Worm (Caenorhabditis elegans) whole organism, L1 larva: ENCODE measurements around the gene C27B7.9.

Experiments
- C04F5.9 ChIP-seq: sonication (generic microtip); optimal IDR thresholded peaks from 2 replicates; lab custom pipeline; 2016; ENCODE audit warnings: missing genetic modification characterization, missing compliant biosample characterization
- C16A3.4 ChIP-seq: fragments of 150-350 bp; optimal IDR thresholded peaks from 2 replicates; lab custom pipeline; 2014; ENCODE audit warnings: missing biosample characterization, missing genetic modification characterization
- alr-1 ChIP-seq: fragments of 200-800 bp; sonication (Bioruptor generic); optimal IDR thresholded peaks from 2 replicates; lab custom pipeline; 2018; ENCODE audit warnings: borderline replicate concordance, mild to moderate bottlenecking, missing genetic modification characterization, missing compliant biosample characterization
- blmp-1 ChIP-seq: fragments of 150-350 bp; optimal IDR thresholded peaks from 2 replicates; lab custom pipeline; 2014; ENCODE audit warnings: missing biosample characterization, missing genetic modification characterization
- ceh-63 ChIP-seq: fragments of 200-800 bp; sonication (Bioruptor generic); optimal IDR thresholded peaks from 2 replicates; lab custom pipeline; 2018; ENCODE audit warnings: mild to moderate bottlenecking, missing genetic modification characterization, missing compliant biosample characterization
- ceh-8 ChIP-seq: fragments of 200-800 bp; sonication (Bioruptor generic); optimal IDR thresholded peaks from 2 replicates; lab custom pipeline; 2018; ENCODE audit warnings: mild to moderate bottlenecking, missing genetic modification characterization, moderate library complexity, missing compliant biosample characterization
- ceh-82 ChIP-seq, 3 experiments: fragments of 150-350 bp in 1 of 3; sonication (generic microtip) in 2 of 3; optimal IDR thresholded peaks; 2 replicates each; lab custom pipeline; 2014 to 2017; ENCODE audit warnings: missing biosample characterization in 3 of 3, missing genetic modification characterization in 3 of 3
- ceh-88 ChIP-seq: fragments of 200-800 bp; sonication (Bioruptor generic); IDR thresholded peaks from 2 replicates; pipeline ENCODE4 v1.3.6; 2022; ENCODE audit warnings: missing genetic modification characterization, missing compliant biosample characterization
- ceh-90 ChIP-seq: sonication (generic microtip); optimal IDR thresholded peaks from 2 replicates; lab custom pipeline; 2016; ENCODE audit warnings: missing genetic modification characterization, missing compliant biosample characterization
- ces-1 ChIP-seq: fragments of 150-350 bp; optimal IDR thresholded peaks from 2 replicates; lab custom pipeline; 2014; ENCODE audit warnings: missing biosample characterization, missing genetic modification reagents, missing genetic modification characterization
- dpl-1 ChIP-seq, 3 experiments: fragments of 150-350 bp in 2 of 3; sonication (generic microtip) in 1 of 3; optimal IDR thresholded peaks; 2 replicates each; lab custom pipeline; 2014 to 2017; ENCODE audit warnings: missing biosample characterization in 3 of 3, missing genetic modification characterization in 3 of 3, missing genetic modification reagents in 3 of 3
- dsc-1 ChIP-seq: sonication (generic microtip); optimal IDR thresholded peaks from 2 replicates; lab custom pipeline; 2016; ENCODE audit warnings: mild to moderate bottlenecking, missing genetic modification characterization, missing compliant biosample characterization
- efl-1 ChIP-seq, 4 experiments: fragments of 150-350 bp; optimal IDR thresholded peaks in 3 of 4; peaks in 1 of 4; 1 replicate in 1 of 4; 2 replicates in 3 of 4; lab custom pipeline; 2014; ENCODE audit warnings: missing biosample characterization in 2 of 4, missing genetic modification characterization in 2 of 4, missing genetic modification reagents in 2 of 4
- efl-3 ChIP-seq: fragments of 200-800 bp; sonication (Bioruptor generic); optimal IDR thresholded peaks from 2 replicates; lab custom pipeline; 2018; ENCODE audit warnings: mild to moderate bottlenecking, missing genetic modification characterization, missing compliant biosample characterization
- egl-13 ChIP-seq: sonication (generic microtip); optimal IDR thresholded peaks from 2 replicates; lab custom pipeline; 2016; ENCODE audit warnings: missing genotype, missing genetic modification reagents, missing genetic modification characterization, missing compliant biosample characterization
- egl-27 ChIP-seq, 2 experiments: fragments of 150-350 bp in 1 of 2; sonication (generic microtip); optimal IDR thresholded peaks; 3 replicates each; lab custom pipeline; 2017 to 2018; ENCODE audit warnings: missing biosample characterization in 2 of 2, missing genetic modification characterization in 2 of 2, missing genetic modification reagents in 2 of 2
- elt-2 ChIP-seq: sonication (generic microtip); optimal IDR thresholded peaks from 2 replicates; lab custom pipeline; 2016; ENCODE audit warnings: missing genetic modification characterization, mild to moderate bottlenecking, inconsistent platforms, missing compliant biosample characterization, missing genetic modification reagents
- ets-5 ChIP-seq: fragments of 200-800 bp; sonication (Bioruptor generic); IDR thresholded peaks from 2 replicates; pipeline ENCODE4 v1.3.6; 2022; ENCODE audit warnings: missing genetic modification characterization, missing compliant biosample characterization
- fkh-10 ChIP-seq: sonication (generic microtip); optimal IDR thresholded peaks from 2 replicates; lab custom pipeline; 2017; ENCODE audit warnings: missing biosample characterization, missing genetic modification reagents, missing genetic modification characterization
- fkh-4 ChIP-seq: sonication (generic microtip); optimal IDR thresholded peaks from 2 replicates; lab custom pipeline; 2016; ENCODE audit warnings: missing compliant biosample characterization, missing genetic modification characterization, borderline replicate concordance
- fos-1 ChIP-seq: fragments of 150-350 bp; optimal IDR thresholded peaks from 2 replicates; lab custom pipeline; 2014; ENCODE audit warnings: missing biosample characterization, missing genetic modification characterization
- grh-1 ChIP-seq: fragments of 200-800 bp; sonication (Bioruptor generic); IDR thresholded peaks from 2 replicates; pipeline ENCODE4 v1.3.6; 2022; ENCODE audit warnings: missing genetic modification reagents, missing genetic modification characterization, missing compliant biosample characterization
- hlh-4 ChIP-seq: sonication (generic microtip); optimal IDR thresholded peaks from 2 replicates; lab custom pipeline; 2016; ENCODE audit warnings: mild to moderate bottlenecking, missing genetic modification characterization, missing compliant biosample characterization
- jun-1 ChIP-seq: fragments of 150-350 bp; optimal IDR thresholded peaks from 2 replicates; lab custom pipeline; 2014; ENCODE audit warnings: missing biosample characterization, missing genetic modification reagents, missing genetic modification characterization
- lin-13 ChIP-seq: fragments of 150-350 bp; optimal IDR thresholded peaks from 2 replicates; lab custom pipeline; 2014; ENCODE audit warnings: missing biosample characterization, missing genetic modification reagents, missing genetic modification characterization
- lin-14 ChIP-seq: fragments of 200-800 bp; sonication (Bioruptor generic); optimal IDR thresholded peaks from 2 replicates; lab custom pipeline; 2018; ENCODE audit warnings: mild to moderate bottlenecking, missing genetic modification characterization, moderate library complexity, missing compliant biosample characterization
- lin-15B ChIP-seq: fragments of 150-350 bp; sonication (generic microtip); optimal IDR thresholded peaks from 3 replicates; lab custom pipeline; 2014; ENCODE audit warnings: missing biosample characterization, missing genetic modification characterization
- lir-3 ChIP-seq: sonication (generic microtip); optimal IDR thresholded peaks from 2 replicates; lab custom pipeline; 2016; ENCODE audit warnings: mild to moderate bottlenecking, missing genetic modification characterization, moderate library complexity, missing compliant biosample characterization; ENCODE audit not compliant: poor library complexity
- lsy-2 ChIP-seq, 2 experiments: fragments of 150-350 bp; optimal IDR thresholded peaks; 2 replicates each; lab custom pipeline; 2014; ENCODE audit warnings: missing biosample characterization in 2 of 2, missing genetic modification characterization in 2 of 2
- mab-9 ChIP-seq: fragments of 200-800 bp; sonication (Bioruptor generic); IDR thresholded peaks from 2 replicates; pipeline ENCODE4 v1.3.6; 2022; ENCODE audit warnings: missing genetic modification reagents, missing genetic modification characterization, missing compliant biosample characterization
- mdl-1 ChIP-seq, 2 experiments: fragments of 150-350 bp; optimal IDR thresholded peaks; 2 replicates each; lab custom pipeline; 2014 to 2017; ENCODE audit warnings: missing biosample characterization in 2 of 2, missing genetic modification characterization in 2 of 2, inconsistent platforms in 1 of 2
- nhr-19 ChIP-seq: fragments of 200-800 bp; sonication (Bioruptor generic); conservative IDR thresholded peaks from 2 replicates; pipeline ENCODE4 v1.3.6; 2022; ENCODE audit warnings: missing genetic modification characterization, missing compliant biosample characterization
- nhr-237 ChIP-seq: fragments of 150-350 bp; optimal IDR thresholded peaks from 2 replicates; lab custom pipeline; 2014; ENCODE audit warnings: missing biosample characterization, missing genetic modification characterization
- nhr-28 ChIP-seq: fragments of 150-350 bp; optimal IDR thresholded peaks from 2 replicates; lab custom pipeline; 2014; ENCODE audit warnings: missing biosample characterization, missing genetic modification characterization
- nhr-47 ChIP-seq: sonication (generic microtip); optimal IDR thresholded peaks from 2 replicates; lab custom pipeline; 2016; ENCODE audit warnings: mild to moderate bottlenecking, missing genetic modification characterization, moderate library complexity, missing compliant biosample characterization
- nhr-71 ChIP-seq: sonication (generic microtip); optimal IDR thresholded peaks from 2 replicates; lab custom pipeline; 2016; ENCODE audit warnings: mild to moderate bottlenecking, missing genetic modification characterization, moderate library complexity, missing compliant biosample characterization
- nhr-76 ChIP-seq: sonication (generic microtip); optimal IDR thresholded peaks from 2 replicates; lab custom pipeline; 2017; ENCODE audit warnings: missing biosample characterization, missing genetic modification characterization
- nhr-84 ChIP-seq: sonication (generic microtip); optimal IDR thresholded peaks from 2 replicates; lab custom pipeline; 2017; ENCODE audit warnings: missing biosample characterization, missing genetic modification characterization
- skn-1 ChIP-seq: fragments of 150-350 bp; optimal IDR thresholded peaks from 2 replicates; lab custom pipeline; 2014; ENCODE audit warnings: missing biosample characterization, missing genetic modification characterization
- snpc-4 ChIP-seq: fragments of 150-350 bp; optimal IDR thresholded peaks from 2 replicates; lab custom pipeline; 2014; ENCODE audit warnings: missing biosample characterization, missing genetic modification characterization
- snu-23 ChIP-seq: sonication (generic microtip); optimal IDR thresholded peaks from 2 replicates; lab custom pipeline; 2016; ENCODE audit warnings: missing genetic modification characterization, missing compliant biosample characterization
- sptf-1 ChIP-seq: fragments of 150-350 bp; optimal IDR thresholded peaks from 2 replicates; lab custom pipeline; 2014; ENCODE audit warnings: missing biosample characterization, missing genetic modification characterization
- tbx-2 ChIP-seq: sonication (generic microtip); optimal IDR thresholded peaks from 2 replicates; lab custom pipeline; 2016; ENCODE audit warnings: missing genetic modification characterization, missing compliant biosample characterization
- tlp-1 ChIP-seq: fragments of 150-350 bp; optimal IDR thresholded peaks from 2 replicates; lab custom pipeline; 2014; ENCODE audit warnings: missing biosample characterization, missing genetic modification characterization
- unc-130 ChIP-seq: fragments of 150-350 bp; optimal IDR thresholded peaks from 2 replicates; lab custom pipeline; 2017; ENCODE audit warnings: missing biosample characterization, missing genetic modification characterization, inconsistent platforms
- unc-30 ChIP-seq: sonication (generic microtip); optimal IDR thresholded peaks from 2 replicates; lab custom pipeline; 2017; ENCODE audit warnings: missing biosample characterization, missing genetic modification characterization
- unc-86 ChIP-seq: sonication (generic microtip); optimal IDR thresholded peaks from 2 replicates; lab custom pipeline; 2016; ENCODE audit warnings: missing genetic modification characterization, missing compliant biosample characterization
- unc-98 ChIP-seq: fragments of 200-800 bp; sonication (Bioruptor generic); IDR thresholded peaks from 2 replicates; pipeline ENCODE4 v1.3.6; 2022; ENCODE audit warnings: missing genetic modification characterization, missing compliant biosample characterization
- vab-15 ChIP-seq: sonication (generic microtip); optimal IDR thresholded peaks from 2 replicates; lab custom pipeline; 2017; ENCODE audit warnings: missing genotype, mild to moderate bottlenecking, missing genetic modification characterization, missing compliant biosample characterization
- zip-4 ChIP-seq: fragments of 200-800 bp; sonication (Bioruptor generic); optimal IDR thresholded peaks from 2 replicates; lab custom pipeline; 2018; ENCODE audit warnings: mild to moderate bottlenecking, missing genetic modification characterization, moderate library complexity, missing compliant biosample characterization

Gene C27B7.9

DNA sequence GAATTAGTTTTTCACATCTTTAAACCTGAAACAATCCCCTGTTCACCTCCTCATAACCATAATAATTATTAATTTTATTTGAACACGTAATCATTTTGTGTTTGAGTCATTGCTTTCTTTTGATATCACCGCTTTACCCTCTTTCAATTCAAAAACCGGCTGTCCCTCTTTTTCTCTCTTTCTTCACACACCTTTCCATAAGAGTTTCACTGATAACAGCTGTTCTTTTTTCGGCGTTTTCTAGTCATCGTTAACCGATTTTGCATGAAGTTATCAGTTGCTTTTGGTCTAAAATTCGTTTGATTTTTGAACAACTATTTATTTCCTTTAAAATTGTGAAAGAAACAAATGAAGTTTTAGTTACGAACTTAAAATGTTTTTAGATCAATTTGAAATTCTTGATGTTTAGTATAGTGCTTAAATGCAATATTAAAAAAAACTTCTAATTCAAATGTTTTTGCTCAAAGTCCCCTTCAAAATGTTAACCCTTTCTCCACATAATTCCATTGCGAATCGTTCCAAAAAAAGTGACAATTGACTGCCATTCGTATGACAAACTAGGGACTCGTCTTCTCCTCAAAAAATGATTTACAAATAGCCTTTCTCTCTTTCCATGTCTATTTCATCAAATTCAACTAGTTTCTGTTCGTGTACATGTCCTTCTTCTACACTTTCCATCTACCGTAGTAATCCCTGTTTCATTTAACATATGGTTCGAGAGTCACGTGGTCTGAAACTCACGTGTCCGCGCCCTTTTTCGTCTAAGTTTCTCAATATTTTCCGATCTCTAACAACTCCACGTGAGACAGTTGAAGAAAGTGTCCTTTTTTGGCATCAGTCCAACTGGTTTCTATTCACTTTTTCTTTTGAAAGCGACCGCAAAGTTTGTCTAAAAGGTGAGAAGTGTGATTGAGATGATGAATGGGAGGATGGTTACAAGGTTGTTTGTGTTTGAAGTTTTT lies 33.4 kb upstream of the C27B7.9 start:
- TF ChIP-seq fkh-4 (tag; lab: Kevin White, UChicago) (no peak), lin-15B (tag; lab: Kevin White, UChicago) (no peak), ceh-88 (GFP tag; lab: Robert Waterston, UW) (peak; percentile 43; the same call in 1 of the 2 replicates), tlp-1 (tag; lab: Kevin White, UChicago) (no peak), mdl-1 (tag; optimal IDR thresholded peaks at IDR 0.05; lab: Kevin White, UChicago) (peak in 1 of 2 experiments; percentile 99), ceh-63 (GFP tag; lab: Kevin White, UChicago) (no peak), snu-23 (GFP tag; lab: Kevin White, UChicago) (peak; percentile 93), C16A3.4 (tag; lab: Kevin White, UChicago) (peak; percentile 51), mab-9 (GFP tag; lab: Robert Waterston, UW) (peak; percentile 55), ceh-90 (tag; lab: Kevin White, UChicago) (no peak), fos-1 (tag; lab: Kevin White, UChicago) (peak; percentile 12), unc-98 (no peak), alr-1 (no peak), egl-27 (tag; optimal IDR thresholded peaks at IDR 0.05; lab: Kevin White, UChicago) (no peak), nhr-28 (no peak), unc-30 (tag; lab: Kevin White, UChicago) (no peak), skn-1 (tag; lab: Kevin White, UChicago) (peak; percentile 68), nhr-47 (tag; lab: Kevin White, UChicago) (peak; percentile 88), nhr-84 (no peak), zip-4 (no peak), egl-13 (tag; lab: Kevin White, UChicago) (no peak), fkh-10 (GFP tag; lab: Kevin White, UChicago) (no peak), elt-2 (tag; lab: Kevin White, UChicago) (peak; percentile 58), vab-15 (tag; lab: Kevin White, UChicago) (peak; percentile 46), nhr-71 (tag; lab: Kevin White, UChicago) (peak; percentile 94), unc-130 (tag; lab: Kevin White, UChicago) (peak; percentile 48), dpl-1 (GFP tag; optimal IDR thresholded peaks at IDR 0.05; lab: Kevin White, UChicago) (peak; percentile 23 to 70 (median 53)), snpc-4 (tag; lab: Kevin White, UChicago) (peak; percentile 63), nhr-237 (tag; lab: Kevin White, UChicago) (no peak), nhr-19 (peak; percentile 80), efl-1 (optimal IDR thresholded peaks at IDR 0.05; lab: Kevin White, UChicago) (peak; percentile 41 to 53), efl-1 (GFP tag; optimal IDR thresholded peaks at IDR 0.05 in 1 of 2; lab: Kevin White, UChicago) (peak; percentile 23 to 96), lin-13 (GFP tag; lab: Kevin White, UChicago) (peak; percentile 22), grh-1 (GFP tag; lab: Robert Waterston, UW) (peak; percentile 94; the same call in 1 of the 2 replicates), ces-1 (no peak), ceh-82 (tag; optimal IDR thresholded peaks at IDR 0.05; lab: Kevin White, UChicago) (no peak), jun-1 (tag; lab: Kevin White, UChicago) (peak; percentile 53), nhr-76 (tag; lab: Kevin White, UChicago) (no peak), tbx-2 (peak; percentile 79), unc-86 (tag; lab: Kevin White, UChicago) (no peak), blmp-1 (tag; lab: Kevin White, UChicago) (peak; percentile 92), lsy-2 (tag; optimal IDR thresholded peaks at IDR 0.05; lab: Kevin White, UChicago) (peak; percentile 81 to 82), ets-5 (no peak), dsc-1 (tag; lab: Kevin White, UChicago) (no peak), lir-3 (tag; lab: Kevin White, UChicago) (peak; percentile 66), lin-14 (GFP tag; lab: Kevin White, UChicago) (peak; percentile 95), C04F5.9 (tag; lab: Kevin White, UChicago) (peak; percentile 32), efl-3 (GFP tag; lab: Kevin White, UChicago) (no peak), sptf-1 (tag; lab: Kevin White, UChicago) (no peak), hlh-4 (tag; lab: Kevin White, UChicago) (no peak), ceh-8 (GFP tag; lab: Kevin White, UChicago) (no peak)
